Worm (Caenorhabditis elegans) whole organism, young adult: ENCODE results near the gene Y32B12C.1.

Experiments used
- B0336.3 ChIP-seq: fragments of 200-800 bp; sonication (Bioruptor generic); IDR thresholded peaks from 2 replicates; pipeline ENCODE4 v1.3.6; 2022; ENCODE audit warnings: missing genetic modification characterization, missing compliant biosample characterization
- D2030.7 ChIP-seq: fragments of 200-800 bp; sonication (Bioruptor generic); IDR thresholded peaks from 2 replicates; pipeline ENCODE4 v1.3.6; 2022; ENCODE audit warnings: missing genetic modification reagents, missing genetic modification characterization, missing compliant biosample characterization
- F57C9.4 ChIP-seq: sonication (generic microtip); optimal IDR thresholded peaks from 2 replicates; lab custom pipeline; 2017; ENCODE audit warnings: mild to moderate bottlenecking, missing genetic modification characterization, missing compliant biosample characterization
- K12H6.12 ChIP-seq: fragments of 200-800 bp; sonication (Bioruptor generic); optimal IDR thresholded peaks from 2 replicates; lab custom pipeline; 2018; ENCODE audit warnings: mild to moderate bottlenecking, missing genetic modification characterization, missing compliant biosample characterization
- ZK185.1 ChIP-seq: sonication (generic microtip); optimal IDR thresholded peaks from 2 replicates; lab custom pipeline; 2016; ENCODE audit warnings: mild to moderate bottlenecking, missing genetic modification characterization, missing compliant biosample characterization; ENCODE audit not compliant: poor library complexity, severe bottlenecking
- aptf-2 ChIP-seq: fragments of 200-800 bp; sonication (Bioruptor generic); conservative IDR thresholded peaks from 2 replicates; pipeline ENCODE4 v1.3.6; 2022; ENCODE audit warnings: missing genetic modification reagents, missing genetic modification characterization, missing compliant biosample characterization
- athp-1 ChIP-seq: sonication (generic microtip); optimal IDR thresholded peaks from 2 replicates; lab custom pipeline; 2017; ENCODE audit warnings: mild to moderate bottlenecking, missing genetic modification characterization, missing compliant biosample characterization
- attf-6 ChIP-seq: fragments of 200-800 bp; sonication (Bioruptor generic); IDR thresholded peaks from 2 replicates; pipeline ENCODE4 v1.3.6; 2022; ENCODE audit warnings: missing genetic modification reagents, missing genetic modification characterization, missing compliant biosample characterization
- cebp-1 ChIP-seq, 2 experiments: fragments of 200-800 bp in 1 of 2; sonication (Bioruptor generic) in 1 of 2; sonication (generic microtip) in 1 of 2; IDR thresholded peaks in 1 of 2; optimal IDR thresholded peaks in 1 of 2; 2 replicates each; pipeline versions ENCODE4 v1.3.6 to Lab custom; 2017 to 2022; ENCODE audit warnings: missing compliant biosample characterization in 2 of 2, missing genetic modification characterization in 2 of 2, mild to moderate bottlenecking in 1 of 2, missing genetic modification reagents in 1 of 2, moderate library complexity in 1 of 2
- ceh-27 ChIP-seq: fragments of 200-800 bp; sonication (Bioruptor generic); optimal IDR thresholded peaks from 2 replicates; lab custom pipeline; 2018; ENCODE audit warnings: mild to moderate bottlenecking, missing genetic modification characterization, moderate library complexity, missing compliant biosample characterization
- ceh-40 ChIP-seq: fragments of 200-800 bp; sonication (Bioruptor generic); IDR thresholded peaks from 2 replicates; pipeline ENCODE4 v1.3.6; 2022; ENCODE audit warnings: missing genetic modification characterization, missing compliant biosample characterization
- die-1 ChIP-seq: sonication (generic microtip); optimal IDR thresholded peaks from 2 replicates; lab custom pipeline; 2016; ENCODE audit warnings: missing genotype, mild to moderate bottlenecking, missing genetic modification characterization, missing compliant biosample characterization
- dox-1 ChIP-seq: fragments of 200-800 bp; sonication (Bioruptor generic); IDR thresholded peaks from 2 replicates; pipeline ENCODE4 v1.3.6; 2022; ENCODE audit warnings: missing genetic modification reagents, missing genetic modification characterization, missing compliant biosample characterization
- egl-18 ChIP-seq: fragments of 200-800 bp; sonication (Bioruptor generic); IDR thresholded peaks from 2 replicates; pipeline ENCODE4 v1.3.6; 2022; ENCODE audit warnings: missing genetic modification reagents, missing genetic modification characterization, missing compliant biosample characterization
- fkh-3 ChIP-seq: sonication (generic microtip); optimal IDR thresholded peaks from 2 replicates; lab custom pipeline; 2016; ENCODE audit warnings: mild to moderate bottlenecking, missing genetic modification characterization, missing compliant biosample characterization
- him-1 ChIP-seq: sonication (generic microtip); optimal IDR thresholded peaks from 2 replicates; lab custom pipeline; 2016; ENCODE audit warnings: missing genotype, missing genetic modification reagents, missing genetic modification characterization, missing compliant biosample characterization
- hmg-1.2 ChIP-seq: fragments of 200-800 bp; sonication (Bioruptor generic); IDR thresholded peaks from 2 replicates; pipeline ENCODE4 v1.3.6; 2022; ENCODE audit warnings: missing genetic modification reagents, missing genetic modification characterization, missing compliant biosample characterization
- lag-1 ChIP-seq: fragments of 200-800 bp; sonication (Bioruptor generic); IDR thresholded peaks from 2 replicates; pipeline ENCODE4 v1.3.6; 2022; ENCODE audit warnings: missing genetic modification reagents, missing genetic modification characterization, missing compliant biosample characterization
- madf-3 ChIP-seq: fragments of 200-800 bp; sonication (Bioruptor generic); IDR thresholded peaks from 2 replicates; pipeline ENCODE4 v1.3.6; 2022; ENCODE audit warnings: missing genetic modification reagents, missing genetic modification characterization, missing compliant biosample characterization
- mel-28 ChIP-seq: sonication (generic microtip); optimal IDR thresholded peaks from 2 replicates; lab custom pipeline; 2016; ENCODE audit warnings: borderline replicate concordance, mild to moderate bottlenecking, missing genetic modification characterization, missing compliant biosample characterization
- nfyb-1 ChIP-seq: fragments of 200-800 bp; sonication (Bioruptor generic); IDR thresholded peaks from 2 replicates; pipeline ENCODE4 v1.3.6; 2022; ENCODE audit warnings: missing genetic modification reagents, missing genetic modification characterization, missing compliant biosample characterization
- nhr-120 ChIP-seq: fragments of 200-800 bp; sonication (Bioruptor generic); IDR thresholded peaks from 2 replicates; pipeline ENCODE4 v1.3.6; 2022; ENCODE audit warnings: missing genetic modification characterization, missing compliant biosample characterization
- nhr-27 ChIP-seq: fragments of 200-800 bp; sonication (Bioruptor generic); optimal IDR thresholded peaks from 2 replicates; lab custom pipeline; 2018; ENCODE audit warnings: mild to moderate bottlenecking, missing genetic modification characterization, moderate library complexity, missing compliant biosample characterization
- nhr-80 ChIP-seq: sonication (generic microtip); optimal IDR thresholded peaks from 2 replicates; lab custom pipeline; 2016; ENCODE audit warnings: missing genetic modification characterization, missing compliant biosample characterization
- pbrm-1 ChIP-seq: fragments of 200-800 bp; sonication (Bioruptor generic); IDR thresholded peaks from 2 replicates; pipeline ENCODE4 v1.3.6; 2022; ENCODE audit warnings: missing genetic modification reagents, missing genetic modification characterization, missing compliant biosample characterization
- rcor-1 ChIP-seq: fragments of 200-800 bp; sonication (Bioruptor generic); IDR thresholded peaks from 2 replicates; pipeline ENCODE4 v1.3.6; 2022; ENCODE audit warnings: missing genetic modification reagents, missing genetic modification characterization, missing compliant biosample characterization
- rec-8 ChIP-seq, 2 experiments: sonication (generic microtip); optimal IDR thresholded peaks; 2 replicates each; lab custom pipeline; 2016; ENCODE audit warnings: mild to moderate bottlenecking in 2 of 2, missing genetic modification characterization in 2 of 2, missing genetic modification reagents in 2 of 2, missing genotype in 2 of 2, missing biosample characterization in 1 of 2, missing compliant biosample characterization in 1 of 2, moderate library complexity in 1 of 2
- rpc-1 ChIP-seq, 2 experiments: fragments of 150-350 bp in 1 of 2; sonication (generic microtip) in 1 of 2; optimal IDR thresholded peaks; 2 replicates each; lab custom pipeline; 2014 to 2018; ENCODE audit warnings: missing biosample characterization in 1 of 2, missing genetic modification characterization in 1 of 2, missing genetic modification reagents in 1 of 2, missing genotype in 1 of 2
- zfh-2 ChIP-seq: fragments of 200-800 bp; sonication (Bioruptor generic); conservative IDR thresholded peaks from 2 replicates; pipeline ENCODE4 v1.3.6; 2022; ENCODE audit warnings: missing genetic modification reagents, missing genetic modification characterization, missing compliant biosample characterization
- ztf-28 ChIP-seq: fragments of 200-800 bp; sonication (Bioruptor generic); IDR thresholded peaks from 2 replicates; pipeline ENCODE4 v1.3.6; 2022; ENCODE audit warnings: missing genetic modification reagents, missing genetic modification characterization, missing compliant biosample characterization
- ztf-3 ChIP-seq: fragments of 200-800 bp; sonication (Bioruptor generic); optimal IDR thresholded peaks from 2 replicates; lab custom pipeline; 2018; ENCODE audit warnings: mild to moderate bottlenecking, missing genetic modification characterization, missing compliant biosample characterization

The Y32B12C.1 gene

ce11 chrV:16621894-16622293 is 15.5 kb downstream of the Y32B12C.1 start (continued):
- TF ChIP-seq madf-3 (GFP tag; lab: Robert Waterston, UW), result no peak
- TF ChIP-seq nfyb-1 (GFP tag; lab: Robert Waterston, UW), result no peak
- no peak for TF ChIP-seq egl-18
- TF ChIP-seq nhr-80, result no peak
- TF ChIP-seq rcor-1 (GFP tag; lab: Robert Waterston, UW), result no peak
- TF ChIP-seq aptf-2 (GFP tag; lab: Robert Waterston, UW), result no peak
- peak; percentile 83 for TF ChIP-seq him-1 (tag; lab: Kevin White, UChicago)
- peak; percentile 18 for TF ChIP-seq ceh-27
- peak; percentile 28; the same call in 1 of the 2 replicates for TF ChIP-seq hmg-1.2 (GFP tag; lab: Robert Waterston, UW)
- no peak for TF ChIP-seq ztf-28 (GFP tag; lab: Robert Waterston, UW)
- no peak for TF ChIP-seq B0336.3 (GFP tag; lab: Robert Waterston, UW)
- TF ChIP-seq F57C9.4 (tag; lab: Kevin White, UChicago), result no peak
- 0 out of 2 replicates have a peak, but pooled peaks have one; percentile 30 for TF ChIP-seq D2030.7 (GFP tag; lab: Robert Waterston, UW)
- TF ChIP-seq K12H6.12, result no peak
- no peak for TF ChIP-seq ZK185.1 (tag; lab: Kevin White, UChicago)
- TF ChIP-seq dox-1 (GFP tag; lab: Robert Waterston, UW), result peak; percentile 60; the same call in 1 of the 2 replicates
- TF ChIP-seq lag-1 (GFP tag; lab: Robert Waterston, UW), result 0 out of 2 replicates have a peak, but pooled peaks have one; percentile 43
- no peak for TF ChIP-seq fkh-3 (tag; lab: Kevin White, UChicago)
- no peak for TF ChIP-seq mel-28 (tag; lab: Kevin White, UChicago)

ce11 chrV:16622754-16623261 is 16.4 kb downstream of the Y32B12C.1 start, which contains the start of gene Y70C5A.2:
TSS of gene Y70C5A.2 (minus strand) at chrV:16623211.
- TF ChIP-seq D2030.7 (GFP tag; lab: Robert Waterston, UW) (peak; percentile 35; the same call in 1 of the 2 replicates), attf-6 (GFP tag; lab: Robert Waterston, UW) (0 out of 2 replicates have a peak, but pooled peaks have one; percentile 51), zfh-2 (GFP tag; lab: Robert Waterston, UW) (peak; percentile 52), athp-1 (no peak), pbrm-1 (GFP tag; lab: Robert Waterston, UW) (peak; percentile 80), die-1 (tag; lab: Kevin White, UChicago) (no peak), dox-1 (GFP tag; lab: Robert Waterston, UW) (peak; percentile 10; the same call in 1 of the 2 replicates), ztf-3 (GFP tag; lab: Kevin White, UChicago) (no peak), rpc-1 (optimal IDR thresholded peaks at IDR 0.05; lab: Kevin White, UChicago) (no peak), rpc-1 (tag; optimal IDR thresholded peaks at IDR 0.05; lab: Kevin White, UChicago) (peak; percentile 21)

DNA sequence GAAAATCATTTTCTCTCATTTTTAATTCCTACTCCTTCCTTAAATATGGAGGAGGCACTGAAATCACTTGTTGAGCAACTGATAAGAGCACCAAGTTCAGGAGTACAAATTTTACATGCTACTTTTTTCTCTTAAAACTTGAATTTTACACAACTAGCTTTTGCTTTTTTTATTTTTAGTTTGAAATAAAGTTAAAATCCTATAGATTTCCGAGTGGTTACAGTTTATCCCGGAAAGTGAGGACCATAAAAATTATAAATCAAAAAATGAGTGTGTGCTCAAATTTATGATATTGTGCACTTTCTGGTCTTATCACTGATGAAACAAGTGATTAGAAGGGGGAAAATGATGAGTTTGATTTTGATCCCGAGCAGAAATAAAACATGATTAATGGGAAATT is 21.5 kb downstream of the Y32B12C.1 start, which contains the start of gene oac-53:
Gene oac-53, minus strand, starts transcription at position 9 of the 400 bp plus-strand sequence.
- TF ChIP-seq nhr-27 (tag; lab: Kevin White, UChicago), result no peak
- TF ChIP-seq nhr-80, result peak; percentile 59

- TF ChIP-seq cebp-1 (GFP tag; IDR thresholded peaks at IDR 0.05; lab: Robert Waterston, UW) (no peak), cebp-1 (tag; optimal IDR thresholded peaks at IDR 0.05; lab: Kevin White, UChicago) (no peak), nhr-120 (no peak), mel-28 (tag; lab: Kevin White, UChicago) (no peak), ceh-40 (GFP tag; lab: Robert Waterston, UW) (no peak), rec-8 (tag; optimal IDR thresholded peaks at IDR 0.05; lab: Kevin White, UChicago) (no peak)
Observed at ce11 chrV:16628991-16629390, 22.6 kb downstream of the Y32B12C.1 start, which contains the start of gene W06G6.2. TSS of gene W06G6.2 (plus strand) at chrV:16629291.
